Worm (Caenorhabditis elegans) whole organism, mixed stage, embryonic: ENCODE measurements around the gene clec-173.

Source experiments
- lin-13 ChIP-seq: fragments of 150-350 bp; optimal IDR thresholded peaks from 2 replicates; lab custom pipeline; 2014; ENCODE audit warnings: missing biosample characterization, missing genetic modification characterization
- nhr-28 ChIP-seq: fragments of 150-350 bp; optimal IDR thresholded peaks from 2 replicates; lab custom pipeline; 2014; ENCODE audit warnings: missing biosample characterization, missing genetic modification characterization
- unc-62 ChIP-seq: fragments of 150-350 bp; optimal IDR thresholded peaks from 2 replicates; lab custom pipeline; 2014; ENCODE audit warnings: missing biosample characterization, missing genetic modification reagents, missing genetic modification characterization

DNA sequence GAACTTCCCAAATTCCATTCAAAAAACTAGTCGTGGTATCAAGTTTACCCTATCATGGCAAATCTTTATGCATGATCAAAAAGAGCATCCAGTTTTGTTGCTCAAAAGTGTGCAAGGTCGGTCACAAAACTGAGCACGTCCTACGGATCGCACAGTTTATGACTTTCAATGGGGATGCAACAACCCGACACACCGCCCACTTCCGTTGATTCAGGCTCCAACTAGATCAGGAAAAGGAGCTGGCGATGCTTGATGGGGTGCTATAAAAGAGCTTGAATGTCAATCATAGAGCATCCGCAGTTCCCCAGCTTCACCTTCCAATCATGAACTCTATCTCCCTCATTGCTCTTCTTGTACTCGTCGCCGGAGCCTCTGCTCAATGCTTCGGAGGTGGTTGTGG, 38.1 kb upstream of the clec-173 start, which contains the start of gene W08E12.2:
- TF ChIP-seq lin-13 (tag; lab: Kevin White, UChicago) (no peak), unc-62 (GFP tag; lab: Kevin White, UChicago) (no peak), nhr-28 (tag; lab: Kevin White, UChicago) (no peak)
